Fruit fly (Drosophila melanogaster): Measurements from ENCODE around the gene Ten-m.

Ten-m gene

DNA sequence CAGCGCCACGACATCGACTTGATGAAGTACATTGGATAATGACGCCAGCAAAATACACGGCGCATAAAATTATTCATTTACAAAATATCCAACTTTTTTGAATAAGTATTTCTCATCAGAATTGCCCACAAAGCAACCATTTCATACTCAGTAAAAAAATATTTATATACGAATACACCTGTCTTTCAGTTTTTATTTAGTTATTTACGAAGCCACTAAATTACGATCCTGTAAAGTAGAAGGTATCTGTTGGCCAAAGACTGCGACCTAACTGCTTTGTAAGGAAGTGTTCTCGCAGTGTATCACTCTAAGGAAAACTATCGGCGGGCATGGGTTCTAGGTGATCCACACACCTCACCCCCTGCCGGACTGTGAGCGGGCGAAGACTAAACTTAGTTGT is 130.5 kb downstream of the Ten-m start:
- TF ChIP-seq CG8159 (tag; optimal IDR thresholded peaks at IDR 0.05) (no peak), rn (GFP tag; IDR thresholded peaks at IDR 0.05) (0 out of 2 replicates have a peak, but pooled peaks have one; percentile 48), Ets98B (GFP tag; IDR thresholded peaks at IDR 0.05) (peak; percentile 52), fd96Ca (GFP tag; IDR thresholded peaks at IDR 0.05) (peak; percentile 75), CG32121 (GFP tag; IDR thresholded peaks at IDR 0.05) (peak; percentile 62), CG14655 (GFP tag; optimal IDR thresholded peaks at IDR 0.05) (no peak), Snoo (tag; optimal IDR thresholded peaks at IDR 0.05) (no peak), CG10348 (GFP tag; IDR thresholded peaks at IDR 0.05) (no peak), CG4496 (GFP tag; IDR thresholded peaks at IDR 0.05) (peak; percentile 74), Pif1B (GFP tag; optimal IDR thresholded peaks at IDR 0.05) (no peak), CG8301 (tag; optimal IDR thresholded peaks at IDR 0.05) (no peak), CG9948 (tag; optimal IDR thresholded peaks at IDR 0.05) (peak; percentile 59), EcR (GFP tag; optimal IDR thresholded peaks at IDR 0.05) (no peak)

DNA sequence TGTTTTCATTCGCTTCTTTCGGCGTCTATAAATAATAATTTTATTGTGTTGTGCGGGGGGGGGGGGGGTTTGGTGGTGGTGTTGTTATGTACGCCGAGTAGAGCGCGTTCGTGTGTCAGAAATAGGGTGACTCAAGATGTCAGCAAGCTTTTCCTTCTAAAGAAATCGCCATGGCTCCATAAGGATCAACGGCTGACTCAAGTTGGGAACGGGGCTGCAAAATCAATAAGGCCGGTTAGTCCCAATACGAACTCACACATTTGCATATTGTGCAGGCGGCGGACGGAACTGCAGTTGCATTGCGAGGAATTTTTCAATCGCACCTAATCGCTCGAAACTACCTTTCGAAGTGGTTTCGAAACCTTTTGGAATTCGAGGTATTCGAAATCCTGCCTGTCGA is 131.0 kb downstream of the Ten-m start:
- no peak for TF ChIP-seq CG10348 (GFP tag; IDR thresholded peaks at IDR 0.05)
- no peak for TF ChIP-seq EcR (GFP tag; optimal IDR thresholded peaks at IDR 0.05)
- no peak for TF ChIP-seq CG34367 (tag; optimal IDR thresholded peaks at IDR 0.05)
- no peak for TF ChIP-seq rn (GFP tag; IDR thresholded peaks at IDR 0.05)
- no peak for TF ChIP-seq CG17806 (tag; optimal IDR thresholded peaks at IDR 0.05)
- no peak for TF ChIP-seq Snoo (tag; optimal IDR thresholded peaks at IDR 0.05)
- peak; percentile 53 for TF ChIP-seq CG8301 (tag; optimal IDR thresholded peaks at IDR 0.05)
- no peak for TF ChIP-seq CG13204 (GFP tag; optimal IDR thresholded peaks at IDR 0.05)
- no peak for TF ChIP-seq Pif1B (GFP tag; optimal IDR thresholded peaks at IDR 0.05)
- TF ChIP-seq CG9948 (tag; optimal IDR thresholded peaks at IDR 0.05), result no peak
- TF ChIP-seq CG4496 (GFP tag; IDR thresholded peaks at IDR 0.05), result peak; percentile 63; the same call in 2 of the 3 replicates
- no peak for TF ChIP-seq Pif1A (GFP tag; optimal IDR thresholded peaks at IDR 0.05)
- TF ChIP-seq fd96Ca (GFP tag; IDR thresholded peaks at IDR 0.05), result peak; percentile 77; the same call in 2 of the 3 replicates
- peak; percentile 21; the same call in 1 of the 2 replicates for TF ChIP-seq CG12605 (GFP tag; IDR thresholded peaks at IDR 0.05)
- TF ChIP-seq gl (tag; optimal IDR thresholded peaks at IDR 0.05), result no peak
- no peak for TF ChIP-seq D1 (tag; optimal IDR thresholded peaks at IDR 0.05)
- no peak for TF ChIP-seq CG15710 (tag; optimal IDR thresholded peaks at IDR 0.05)
- TF ChIP-seq Ets98B (GFP tag; IDR thresholded peaks at IDR 0.05), result peak; percentile 31; the same call in 1 of the 2 replicates
- TF ChIP-seq CG8159 (tag; optimal IDR thresholded peaks at IDR 0.05), result no peak
- peak; percentile 49 for TF ChIP-seq CG32121 (GFP tag; IDR thresholded peaks at IDR 0.05)
- TF ChIP-seq CG14655 (GFP tag; optimal IDR thresholded peaks at IDR 0.05), result peak; percentile 35

DNA sequence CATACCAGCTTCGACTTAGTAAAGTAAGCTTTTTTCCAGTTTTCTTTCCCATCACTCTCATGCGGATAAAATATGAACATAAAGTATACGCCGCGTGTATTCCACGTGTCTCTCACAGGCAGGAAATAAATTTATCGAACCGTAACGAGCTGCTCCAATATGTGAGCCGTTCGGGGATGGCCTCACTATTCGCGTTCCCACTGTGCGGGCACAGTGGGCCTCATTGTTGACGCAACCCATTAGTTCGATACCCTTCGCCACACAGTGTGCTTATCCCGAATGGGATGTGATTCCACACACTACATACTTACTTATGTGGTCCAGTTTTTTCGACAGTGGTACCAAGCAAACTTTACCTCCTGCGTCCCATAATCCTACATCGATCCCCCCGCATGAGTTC is 131.7 kb downstream of the Ten-m start:
- TF ChIP-seq CG17806 (tag; optimal IDR thresholded peaks at IDR 0.05) (no peak), fd96Ca (GFP tag; IDR thresholded peaks at IDR 0.05) (peak; percentile 30; the same call in 1 of the 3 replicates)

DNA sequence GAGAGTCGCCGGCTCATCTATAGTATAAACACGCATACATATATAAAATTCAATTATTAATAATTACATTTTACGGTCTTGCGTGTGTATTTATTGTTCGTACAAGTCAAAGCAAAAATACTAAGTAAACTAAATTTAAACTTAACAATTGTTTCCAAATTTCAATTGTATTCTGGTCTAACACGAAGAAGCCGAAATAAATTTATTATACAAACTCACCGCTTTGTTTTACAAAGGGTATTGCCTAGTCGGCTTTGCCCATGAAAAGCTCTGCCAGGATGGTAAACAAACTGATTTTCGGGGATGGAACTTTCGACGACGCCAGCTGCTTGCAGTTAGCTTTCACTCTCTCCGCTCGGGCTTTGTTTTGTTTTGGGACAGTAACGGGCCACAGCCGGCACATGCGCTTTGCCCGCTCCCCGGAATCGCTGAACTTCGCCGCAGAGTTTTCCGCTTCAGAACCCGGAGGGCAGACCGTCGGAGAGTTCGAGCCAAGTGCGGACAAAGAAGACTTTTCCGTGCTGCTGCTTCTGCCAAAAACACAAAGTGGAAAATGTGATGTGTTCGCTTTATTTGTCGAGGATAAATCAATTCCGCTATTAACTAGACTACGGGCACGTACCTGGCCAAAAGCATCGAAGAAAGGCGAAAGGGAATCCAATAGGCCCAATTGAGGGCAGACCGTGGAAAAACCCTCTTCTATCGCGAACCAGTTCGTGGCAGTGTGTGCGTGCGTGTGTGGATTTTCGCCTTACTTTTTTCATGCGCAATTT is 133.9 kb downstream of the Ten-m start, which contains the start of gene Srpk79D:
Srpk79D (plus strand) TSS at position 457 of the 773 bp plus-strand sequence.
- TF ChIP-seq D1 (tag; optimal IDR thresholded peaks at IDR 0.05), result no peak
- 0 out of 3 replicates have a peak, but pooled peaks have one; percentile 10 for TF ChIP-seq CG4496 (GFP tag; IDR thresholded peaks at IDR 0.05)
- TF ChIP-seq Ets98B (GFP tag; IDR thresholded peaks at IDR 0.05), result 0 out of 2 replicates have a peak, but pooled peaks have one; percentile 7
- no peak for TF ChIP-seq CG12605 (GFP tag; IDR thresholded peaks at IDR 0.05)

DNA sequence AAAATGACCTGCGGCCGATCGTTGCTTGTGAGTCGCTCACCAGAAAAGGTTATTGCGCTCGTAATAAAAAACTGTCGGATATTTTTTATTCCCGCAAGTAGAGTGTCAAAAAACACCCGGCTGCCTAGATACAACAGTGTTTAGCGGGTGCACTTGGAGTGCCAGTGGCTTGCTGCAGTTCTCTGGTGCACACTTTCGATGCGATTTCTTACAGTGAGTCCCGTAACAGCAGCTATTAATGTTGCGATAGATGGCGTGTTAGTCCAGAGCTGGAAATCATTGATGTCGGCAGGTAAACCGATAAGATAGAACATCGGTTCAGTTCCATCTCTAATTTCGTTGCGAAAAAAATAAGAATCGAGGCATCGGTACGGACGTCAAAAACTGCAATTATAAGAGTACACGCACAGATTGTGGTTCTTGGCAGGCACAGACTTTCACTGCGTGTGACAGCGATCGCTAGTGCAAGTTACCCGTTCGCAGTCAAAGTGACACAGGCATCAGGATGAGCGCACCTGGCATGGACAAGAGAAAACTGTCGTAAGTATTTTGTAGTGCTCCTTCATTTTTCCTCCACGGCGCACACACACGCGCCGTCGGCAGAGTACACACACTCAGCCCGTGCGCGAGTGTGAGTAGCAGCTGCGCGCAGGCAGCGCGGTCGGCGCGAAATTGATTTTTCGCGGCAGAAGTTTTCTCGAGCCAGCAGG is 140.3 kb downstream of the Ten-m start, which contains the start of gene Csp:
Csp (plus strand) TSS at position 135 of the 710 bp plus-strand sequence.
- no peak for TF ChIP-seq Pif1B (GFP tag; optimal IDR thresholded peaks at IDR 0.05)
- no peak for TF ChIP-seq CG17806 (tag; optimal IDR thresholded peaks at IDR 0.05)
- peak; percentile 65 for TF ChIP-seq EcR (GFP tag; optimal IDR thresholded peaks at IDR 0.05)
- no peak for TF ChIP-seq CG13204 (GFP tag; optimal IDR thresholded peaks at IDR 0.05)
- TF ChIP-seq CG10348 (GFP tag; IDR thresholded peaks at IDR 0.05), result no peak
- 0 out of 3 replicates have a peak, but pooled peaks have one; percentile 11 for TF ChIP-seq fd96Ca (GFP tag; IDR thresholded peaks at IDR 0.05)
- no peak for TF ChIP-seq Ets98B (GFP tag; IDR thresholded peaks at IDR 0.05)
- no peak for TF ChIP-seq CG14655 (GFP tag; optimal IDR thresholded peaks at IDR 0.05)
- peak; percentile 36; the same call in 2 of the 3 replicates for TF ChIP-seq CG4496 (GFP tag; IDR thresholded peaks at IDR 0.05)
- TF ChIP-seq D1 (tag; optimal IDR thresholded peaks at IDR 0.05), result no peak
- no peak for TF ChIP-seq CG12605 (GFP tag; IDR thresholded peaks at IDR 0.05)
- TF ChIP-seq CG8159 (tag; optimal IDR thresholded peaks at IDR 0.05), result no peak
- no peak for TF ChIP-seq Pif1A (GFP tag; optimal IDR thresholded peaks at IDR 0.05)
- TF ChIP-seq Snoo (tag; optimal IDR thresholded peaks at IDR 0.05), result no peak
- TF ChIP-seq CG15710 (tag; optimal IDR thresholded peaks at IDR 0.05), result no peak
- peak; percentile 34; the same call in 1 of the 2 replicates for TF ChIP-seq CG32121 (GFP tag; IDR thresholded peaks at IDR 0.05)
- no peak for TF ChIP-seq CG34367 (tag; optimal IDR thresholded peaks at IDR 0.05)

DNA sequence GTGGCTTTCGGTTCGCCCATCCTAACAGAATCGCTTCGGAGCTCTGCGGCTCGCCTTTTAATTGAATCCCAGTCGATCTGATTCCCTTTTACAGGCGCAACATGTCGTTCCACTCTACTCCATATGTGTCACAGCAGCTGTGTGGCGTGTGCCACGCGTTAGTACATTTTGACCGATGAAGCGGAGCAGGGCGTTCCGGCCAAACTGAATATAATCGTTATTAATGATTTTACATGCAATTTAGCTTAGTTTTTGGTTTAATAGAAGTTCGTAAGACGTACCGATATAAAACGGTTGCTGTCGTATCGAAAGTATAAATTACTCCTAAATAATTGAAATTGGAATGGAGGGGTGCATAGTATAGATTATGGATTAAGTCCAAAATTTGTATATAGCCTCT is 141.1 kb downstream of the Ten-m start, which contains the start of gene CG11523:
CG11523 (minus strand) TSS at position 145 of the 400 bp plus-strand sequence.
- peak; percentile 37 for TF ChIP-seq CG8159 (tag; optimal IDR thresholded peaks at IDR 0.05)
- no peak for TF ChIP-seq fd96Ca (GFP tag; IDR thresholded peaks at IDR 0.05)
- TF ChIP-seq CG9948 (tag; optimal IDR thresholded peaks at IDR 0.05), result no peak
- peak; percentile 39; the same call in 1 of the 2 replicates for TF ChIP-seq CG12605 (GFP tag; IDR thresholded peaks at IDR 0.05)
- TF ChIP-seq CG15710 (tag; optimal IDR thresholded peaks at IDR 0.05), result peak; percentile 26
- TF ChIP-seq Ets98B (GFP tag; IDR thresholded peaks at IDR 0.05), result 0 out of 2 replicates have a peak, but pooled peaks have one; percentile 7
- no peak for TF ChIP-seq CG32121 (GFP tag; IDR thresholded peaks at IDR 0.05)
- no peak for TF ChIP-seq Pif1A (GFP tag; optimal IDR thresholded peaks at IDR 0.05)
- TF ChIP-seq D1 (tag; optimal IDR thresholded peaks at IDR 0.05), result no peak
- no peak for TF ChIP-seq Snoo (tag; optimal IDR thresholded peaks at IDR 0.05)
- peak; percentile 37; the same call in 2 of the 3 replicates for TF ChIP-seq CG4496 (GFP tag; IDR thresholded peaks at IDR 0.05)
- TF ChIP-seq Pif1B (GFP tag; optimal IDR thresholded peaks at IDR 0.05), result no peak
